Fruit fly (Drosophila melanogaster) whole organism: Measurements from ENCODE around the gene dah.

Experiments
- psq ChIP-seq: fragments of >200 bp; optimal IDR thresholded peaks from 2 replicates; lab custom pipeline; 2017
- usp ChIP-seq: fragments of >200 bp; optimal IDR thresholded peaks from 2 replicates; lab custom pipeline; 2017; ENCODE audit warnings: missing biosample characterization, missing genetic modification characterization, mixed read lengths

- TF ChIP-seq psq (lab: Kevin White, UChicago), result no peak
- no peak for TF ChIP-seq usp (GFP tag; lab: Kevin White, UChicago)
These were observed 28.3 kb downstream of the dah start for dm6 chrX:15356410-15356809.
